Worm (Caenorhabditis elegans) whole organism, L4 larva: ENCODE results near the gene nas-17.

Source experiments
- T20F7.1 ChIP-seq: fragments of 200-800 bp; sonication (Bioruptor generic); optimal IDR thresholded peaks from 2 replicates; lab custom pipeline; 2018; ENCODE audit warnings: mild to moderate bottlenecking, missing genetic modification characterization, missing compliant biosample characterization
- ZK337.2 ChIP-seq: fragments of 200-800 bp; sonication (Bioruptor generic); IDR thresholded peaks from 2 replicates; pipeline ENCODE4 v1.3.6; 2022; ENCODE audit warnings: missing genetic modification reagents, missing genetic modification characterization, missing compliant biosample characterization
- ZK546.5 ChIP-seq, 2 experiments: sonication (generic microtip); optimal IDR thresholded peaks; 2 replicates each; lab custom pipeline; 2017; ENCODE audit warnings: missing biosample characterization in 2 of 2, missing genetic modification characterization in 2 of 2
- duxl-1 ChIP-seq: sonication (generic microtip); optimal IDR thresholded peaks from 2 replicates; lab custom pipeline; 2016; ENCODE audit warnings: mild to moderate bottlenecking, missing genetic modification characterization, moderate library complexity, missing compliant biosample characterization; ENCODE audit not compliant: poor library complexity
- lin-39 ChIP-seq: fragments of 150-350 bp; optimal IDR thresholded peaks from 2 replicates; lab custom pipeline; 2014; ENCODE audit warnings: missing biosample characterization, missing genetic modification reagents, missing genetic modification characterization
- mdl-1 ChIP-seq, 2 experiments: fragments of 150-350 bp in 1 of 2; sonication (generic microtip) in 1 of 2; optimal IDR thresholded peaks; 2 replicates each; lab custom pipeline; 2014 to 2017; ENCODE audit warnings: missing biosample characterization in 2 of 2, missing genetic modification characterization in 2 of 2
- mes-2 ChIP-seq: sonication (generic microtip); optimal IDR thresholded peaks from 2 replicates; lab custom pipeline; 2016; ENCODE audit warnings: missing genotype, mild to moderate bottlenecking, missing genetic modification characterization, missing compliant biosample characterization; ENCODE audit not compliant: poor library complexity, severe bottlenecking
- nhr-11 ChIP-seq: fragments of 150-350 bp; optimal IDR thresholded peaks from 2 replicates; lab custom pipeline; 2014; ENCODE audit warnings: missing biosample characterization, missing genetic modification characterization
- nhr-237 ChIP-seq: sonication (generic microtip); optimal IDR thresholded peaks from 2 replicates; lab custom pipeline; 2017; ENCODE audit warnings: missing biosample characterization, missing genetic modification characterization
- nhr-28 ChIP-seq: fragments of 150-350 bp; optimal IDR thresholded peaks from 2 replicates; lab custom pipeline; 2014; ENCODE audit warnings: missing biosample characterization, missing genetic modification characterization
- nhr-48 ChIP-seq: sonication (generic microtip); optimal IDR thresholded peaks from 2 replicates; lab custom pipeline; 2016; ENCODE audit warnings: mild to moderate bottlenecking, missing genetic modification characterization, missing compliant biosample characterization
- nhr-6 ChIP-seq: fragments of 150-350 bp; optimal IDR thresholded peaks from 2 replicates; lab custom pipeline; 2014; ENCODE audit warnings: missing biosample characterization, missing genetic modification characterization
- unc-62 ChIP-seq, 3 experiments: fragments of 150-350 bp in 1 of 3; sonication (generic microtip); optimal IDR thresholded peaks in 2 of 3; peaks in 1 of 3; 1 replicate in 1 of 3; 2 replicates in 2 of 3; lab custom pipeline; 2014 to 2017; ENCODE audit warnings: missing biosample characterization in 3 of 3, missing genetic modification characterization in 3 of 3, missing genetic modification reagents in 3 of 3, missing genotype in 1 of 3

DNA sequence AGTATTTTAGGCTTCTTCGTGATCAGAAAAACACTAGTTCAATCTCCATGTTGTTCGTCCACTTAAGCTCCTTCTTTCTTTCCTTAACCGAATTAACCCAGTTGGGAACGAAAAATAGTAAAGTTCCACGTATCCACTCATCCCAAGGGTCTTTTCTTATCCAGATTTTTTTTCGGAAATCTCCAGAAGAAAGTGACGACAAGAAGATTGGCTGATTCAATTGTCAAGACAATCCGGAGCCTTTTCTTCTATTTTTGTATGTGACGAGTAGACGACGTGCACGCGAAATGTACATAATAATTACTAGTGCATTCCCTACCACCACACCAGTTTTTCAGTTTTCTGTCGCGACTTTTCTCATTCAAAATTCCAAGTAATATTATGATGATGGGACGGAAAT is 47.5 kb upstream of the nas-17 start:
- TF ChIP-seq nhr-237 (tag; lab: Kevin White, UChicago) (no peak), unc-62 (GFP tag; optimal IDR thresholded peaks at IDR 0.05 in 1 of 2; lab: Kevin White, UChicago) (no peak), unc-62 (tag; optimal IDR thresholded peaks at IDR 0.05; lab: Kevin White, UChicago) (no peak), lin-39 (tag; lab: Kevin White, UChicago) (no peak), mdl-1 (tag; optimal IDR thresholded peaks at IDR 0.05; lab: Kevin White, UChicago) (no peak), ZK546.5 (tag; optimal IDR thresholded peaks at IDR 0.05; lab: Kevin White, UChicago) (no peak), T20F7.1 (GFP tag; lab: Kevin White, UChicago) (no peak), duxl-1 (tag; lab: Kevin White, UChicago) (no peak), nhr-28 (tag; lab: Kevin White, UChicago) (no peak), nhr-6 (tag; lab: Kevin White, UChicago) (no peak), ZK337.2 (GFP tag; lab: Robert Waterston, UW) (no peak), nhr-48 (tag; lab: Kevin White, UChicago) (no peak), mes-2 (tag; lab: Kevin White, UChicago) (no peak), nhr-11 (no peak)
